Fruit fly (Drosophila melanogaster) whole organism, wandering third instar larva: Measurements from ENCODE around the gene Hs3st-B.

Experiments
- Mio ChIP-seq: sonication (Bioruptor generic); optimal IDR thresholded peaks from 2 replicates; lab custom pipeline; 2016; ENCODE audit warnings: missing biosample characterization, missing genetic modification characterization
- foxo ChIP-seq, 2 experiments: fragments of 200-800 bp; sonication (Bioruptor generic); optimal IDR thresholded peaks; 2 replicates in 1 of 2; 3 replicates in 1 of 2; lab custom pipeline; 2016 to 2017; ENCODE audit warnings: missing biosample characterization in 2 of 2, missing genetic modification characterization in 2 of 2
- pan ChIP-seq: fragments of >200 bp; optimal IDR thresholded peaks from 2 replicates; lab custom pipeline; 2017
- rgr ChIP-seq: fragments of 200-800 bp; sonication (Bioruptor generic); optimal IDR thresholded peaks from 3 replicates; lab custom pipeline; 2016; ENCODE audit warnings: missing biosample characterization, mild to moderate bottlenecking, missing genetic modification characterization
- usp ChIP-seq: fragments of >200 bp; optimal IDR thresholded peaks from 2 replicates; lab custom pipeline; 2017; ENCODE audit warnings: missing biosample characterization, missing genetic modification characterization

DNA sequence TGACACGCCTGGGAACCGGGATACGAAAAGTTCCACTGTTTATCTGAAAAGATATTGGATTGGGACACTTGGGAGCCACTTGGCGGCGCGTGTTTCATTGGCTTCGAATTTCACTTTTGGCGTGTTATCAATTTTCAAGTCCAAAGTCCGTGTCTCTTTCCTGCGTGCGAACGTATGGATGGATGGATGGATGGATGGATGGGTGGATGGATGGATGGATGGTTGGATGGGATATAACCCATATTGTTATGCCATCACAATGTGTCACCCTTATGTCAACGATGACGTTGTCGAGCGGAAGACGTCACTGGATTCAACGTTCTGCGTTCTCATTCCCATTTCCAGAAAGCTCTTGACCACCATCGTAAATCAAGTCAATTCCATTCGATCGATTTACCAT, 39.3 kb downstream of the Hs3st-B start:
- TF ChIP-seq Mio (GFP tag; lab: Kevin White, UChicago) (no peak), rgr (GFP tag; lab: Kevin White, UChicago) (no peak), usp (GFP tag; lab: Kevin White, UChicago) (no peak), foxo (GFP tag; optimal IDR thresholded peaks at IDR 0.05; lab: Kevin White, UChicago) (no peak), pan (lab: Kevin White, UChicago) (no peak)
